Fruit fly (Drosophila melanogaster): Measurements from ENCODE around the gene CG10949.

- TF ChIP-seq CG31627 (GFP tag; optimal IDR thresholded peaks at IDR 0.05) (no peak), CG34406 (GFP tag; optimal IDR thresholded peaks at IDR 0.05) (no peak), CG6163 (GFP tag; IDR thresholded peaks at IDR 0.05) (no peak), Sox15 (GFP tag; optimal IDR thresholded peaks at IDR 0.05) (no peak), CG10669 (GFP tag; optimal IDR thresholded peaks at IDR 0.05) (no peak), OdsH (GFP tag; optimal IDR thresholded peaks at IDR 0.05) (no peak), CG16779 (tag; optimal IDR thresholded peaks at IDR 0.05) (no peak), CG3919 (GFP tag; optimal IDR thresholded peaks at IDR 0.05) (no peak), Ets21C (GFP tag; optimal IDR thresholded peaks at IDR 0.05) (no peak), fd59A (GFP tag; optimal IDR thresholded peaks at IDR 0.05) (no peak), CG1621 (tag; optimal IDR thresholded peaks at IDR 0.05) (no peak), topi (GFP tag; optimal IDR thresholded peaks at IDR 0.05) (no peak), CG6854 (GFP tag; optimal IDR thresholded peaks at IDR 0.05) (no peak), CG32006 (GFP tag; optimal IDR thresholded peaks at IDR 0.05) (no peak)
These were observed 42.6 kb downstream of the CG10949 start, which contains the start of gene Ugt37A1 for dm6 chr2L:20374054-20374507.

Measured in whole organism, prepupa.